Worm (Caenorhabditis elegans) whole organism, L4 larva: ENCODE measurements around the gene pch-2.

ENCODE experiments used
- D1046.2 ChIP-seq: fragments of 200-800 bp; sonication (Bioruptor generic); IDR thresholded peaks from 2 replicates; pipeline ENCODE4 v1.3.6; 2022; ENCODE audit warnings: missing genetic modification characterization, missing compliant biosample characterization
- F37D6.2 ChIP-seq: sonication (generic microtip); optimal IDR thresholded peaks from 2 replicates; lab custom pipeline; 2016; ENCODE audit warnings: mild to moderate bottlenecking, missing genetic modification characterization, missing compliant biosample characterization
- T26A8.4 ChIP-seq: fragments of 200-800 bp; sonication (Bioruptor generic); IDR thresholded peaks from 2 replicates; pipeline ENCODE4 v1.3.6; 2022; ENCODE audit warnings: missing genetic modification characterization, missing compliant biosample characterization
- ZK337.2 ChIP-seq: fragments of 200-800 bp; sonication (Bioruptor generic); IDR thresholded peaks from 2 replicates; pipeline ENCODE4 v1.3.6; 2022; ENCODE audit warnings: missing genetic modification reagents, missing genetic modification characterization, missing compliant biosample characterization
- aha-1 ChIP-seq: fragments of 150-350 bp; peaks from one replicate; lab custom pipeline; 2014; ENCODE audit warnings: missing biosample characterization, missing genetic modification characterization
- attf-4 ChIP-seq: sonication (generic microtip); optimal IDR thresholded peaks from 3 replicates; lab custom pipeline; 2017; ENCODE audit warnings: missing biosample characterization, missing genetic modification characterization
- ceh-20 ChIP-seq: fragments of 200-800 bp; sonication (Bioruptor generic); IDR thresholded peaks from 2 replicates; pipeline ENCODE4 v1.3.6; 2022; ENCODE audit warnings: missing genetic modification reagents, missing genetic modification characterization, missing compliant biosample characterization
- ctbp-1 ChIP-seq: fragments of 200-800 bp; sonication (Bioruptor generic); IDR thresholded peaks from 2 replicates; pipeline ENCODE4 v1.3.6; 2022; ENCODE audit warnings: missing genetic modification reagents, missing genetic modification characterization, missing compliant biosample characterization
- daf-16 ChIP-seq, 3 experiments: sonication (generic microtip); optimal IDR thresholded peaks; 2 replicates each; lab custom pipeline; 2016 to 2017; ENCODE audit warnings: missing genetic modification characterization in 3 of 3, missing genetic modification reagents in 3 of 3, mild to moderate bottlenecking in 2 of 3, missing compliant biosample characterization in 2 of 3, missing biosample characterization in 1 of 3, moderate library complexity in 1 of 3
- dmd-6 ChIP-seq: fragments of 200-800 bp; sonication (Bioruptor generic); IDR thresholded peaks from 2 replicates; pipeline ENCODE4 v1.3.6; 2022; ENCODE audit warnings: missing genetic modification reagents, missing genetic modification characterization, missing compliant biosample characterization
- dpl-1 ChIP-seq: fragments of 150-350 bp; optimal IDR thresholded peaks from 2 replicates; lab custom pipeline; 2014; ENCODE audit warnings: missing biosample characterization, missing genetic modification reagents, missing genetic modification characterization
- dve-1 ChIP-seq: sonication (generic microtip); optimal IDR thresholded peaks from 2 replicates; lab custom pipeline; 2017; ENCODE audit warnings: antibody characterized with exemption, mild to moderate bottlenecking, missing genetic modification characterization, missing compliant biosample characterization; ENCODE audit not compliant: insufficient read depth
- egl-43 ChIP-seq: fragments of 200-800 bp; sonication (Bioruptor generic); IDR thresholded peaks from 2 replicates; pipeline ENCODE4 v1.3.6; 2022; ENCODE audit warnings: missing genetic modification reagents, missing genetic modification characterization, missing compliant biosample characterization
- fkh-10 ChIP-seq: fragments of 150-350 bp; optimal IDR thresholded peaks from 2 replicates; lab custom pipeline; 2014; ENCODE audit warnings: missing biosample characterization, missing genetic modification reagents, missing genetic modification characterization
- hif-1 ChIP-seq, 2 experiments: sonication (generic microtip); optimal IDR thresholded peaks; 2 replicates each; lab custom pipeline; 2016 to 2017; ENCODE audit warnings: missing compliant biosample characterization in 2 of 2, missing genetic modification characterization in 2 of 2, missing genetic modification reagents in 2 of 2, missing genotype in 2 of 2, mild to moderate bottlenecking in 1 of 2
- hlh-11 ChIP-seq: fragments of 200-800 bp; sonication (Bioruptor generic); optimal IDR thresholded peaks from 2 replicates; lab custom pipeline; 2018; ENCODE audit warnings: mild to moderate bottlenecking, missing genetic modification characterization, missing compliant biosample characterization
- hlh-30 ChIP-seq: sonication (generic microtip); optimal IDR thresholded peaks from 2 replicates; lab custom pipeline; 2017; ENCODE audit warnings: antibody characterized with exemption, mild to moderate bottlenecking, missing genetic modification characterization, missing compliant biosample characterization; ENCODE audit not compliant: insufficient read depth
- hmg-1.1 ChIP-seq: fragments of 200-800 bp; sonication (Bioruptor generic); IDR thresholded peaks from 2 replicates; pipeline ENCODE4 v1.3.6; 2022; ENCODE audit warnings: missing genetic modification reagents, missing genetic modification characterization, missing compliant biosample characterization
- lin-38 ChIP-seq: fragments of 200-800 bp; sonication (Bioruptor generic); IDR thresholded peaks from 2 replicates; pipeline ENCODE4 v1.3.6; 2022; ENCODE audit warnings: missing genetic modification reagents, missing genetic modification characterization, missing compliant biosample characterization
- lsy-2 ChIP-seq, 2 experiments: fragments of 150-350 bp in 1 of 2; sonication (generic microtip) in 1 of 2; optimal IDR thresholded peaks; 2 replicates each; lab custom pipeline; 2014 to 2017; ENCODE audit warnings: missing biosample characterization in 2 of 2, missing genetic modification characterization in 2 of 2
- madf-9 ChIP-seq: fragments of 200-800 bp; sonication (Bioruptor generic); conservative IDR thresholded peaks from 2 replicates; pipeline ENCODE4 v1.3.6; 2022; ENCODE audit warnings: missing genetic modification reagents, missing genetic modification characterization, missing compliant biosample characterization
- mep-1 ChIP-seq: fragments of 150-350 bp; sonication (generic microtip); optimal IDR thresholded peaks from 3 replicates; lab custom pipeline; 2014; ENCODE audit warnings: missing biosample characterization, missing genetic modification characterization
- mes-2 ChIP-seq: sonication (generic microtip); optimal IDR thresholded peaks from 2 replicates; lab custom pipeline; 2016; ENCODE audit warnings: missing genotype, mild to moderate bottlenecking, missing genetic modification characterization, missing compliant biosample characterization; ENCODE audit not compliant: poor library complexity, severe bottlenecking
- mxl-2 ChIP-seq: fragments of 200-800 bp; sonication (Bioruptor generic); conservative IDR thresholded peaks from 2 replicates; pipeline ENCODE4 v1.3.6; 2022; ENCODE audit warnings: missing genetic modification reagents, missing genetic modification characterization, missing compliant biosample characterization
- mxl-3 ChIP-seq: fragments of 200-800 bp; sonication (Bioruptor generic); optimal IDR thresholded peaks from 2 replicates; lab custom pipeline; 2018; ENCODE audit warnings: mild to moderate bottlenecking, missing genetic modification characterization, missing compliant biosample characterization
- nhr-102 ChIP-seq: sonication (generic microtip); optimal IDR thresholded peaks from 2 replicates; lab custom pipeline; 2016; ENCODE audit warnings: mild to moderate bottlenecking, missing genetic modification characterization, moderate library complexity, missing compliant biosample characterization
- nhr-11 ChIP-seq: fragments of 150-350 bp; optimal IDR thresholded peaks from 2 replicates; lab custom pipeline; 2014; ENCODE audit warnings: missing biosample characterization, missing genetic modification characterization
- nhr-25 ChIP-seq: sonication (generic microtip); optimal IDR thresholded peaks from 2 replicates; lab custom pipeline; 2017; ENCODE audit warnings: missing genetic modification characterization, mild to moderate bottlenecking, missing compliant biosample characterization, antibody characterized with exemption, moderate library complexity, borderline replicate concordance; ENCODE audit not compliant: insufficient read depth
- nhr-42 ChIP-seq: fragments of 200-800 bp; sonication (Bioruptor generic); IDR thresholded peaks from 2 replicates; pipeline ENCODE4 v1.3.6; 2022; ENCODE audit warnings: missing genetic modification characterization, missing compliant biosample characterization
- nhr-6 ChIP-seq: fragments of 150-350 bp; optimal IDR thresholded peaks from 2 replicates; lab custom pipeline; 2014; ENCODE audit warnings: missing biosample characterization, missing genetic modification characterization
- nhr-77 ChIP-seq: fragments of 150-350 bp; optimal IDR thresholded peaks from 2 replicates; lab custom pipeline; 2014; ENCODE audit warnings: missing biosample characterization, missing genetic modification characterization
- rbr-2 ChIP-seq: sonication (generic microtip); optimal IDR thresholded peaks from 2 replicates; lab custom pipeline; 2016; ENCODE audit warnings: missing genotype, missing genetic modification characterization, missing compliant biosample characterization
- saeg-2 ChIP-seq: fragments of 200-800 bp; sonication (Bioruptor generic); IDR thresholded peaks from 2 replicates; pipeline ENCODE4 v1.3.6; 2022; ENCODE audit warnings: missing genetic modification reagents, missing genetic modification characterization, missing compliant biosample characterization
- set-16 ChIP-seq: fragments of 200-800 bp; sonication (Bioruptor generic); IDR thresholded peaks from 2 replicates; pipeline ENCODE4 v1.3.6; 2022; ENCODE audit warnings: missing genetic modification reagents, missing genetic modification characterization, missing compliant biosample characterization
- spr-1 ChIP-seq: sonication (generic microtip); optimal IDR thresholded peaks from 2 replicates; lab custom pipeline; 2016; ENCODE audit warnings: mild to moderate bottlenecking, missing genetic modification characterization, missing compliant biosample characterization
- tra-1 ChIP-seq: fragments of 200-800 bp; sonication (Bioruptor generic); IDR thresholded peaks from 2 replicates; pipeline ENCODE4 v1.3.6; 2022; ENCODE audit warnings: missing genetic modification reagents, missing genetic modification characterization, missing compliant biosample characterization
- unc-62 ChIP-seq, 3 experiments: fragments of 150-350 bp in 1 of 3; sonication (generic microtip); optimal IDR thresholded peaks in 2 of 3; peaks in 1 of 3; 1 replicate in 1 of 3; 2 replicates in 2 of 3; lab custom pipeline; 2014 to 2017; ENCODE audit warnings: missing biosample characterization in 3 of 3, missing genetic modification characterization in 3 of 3, missing genetic modification reagents in 3 of 3, missing genotype in 1 of 3

Gene pch-2

DNA sequence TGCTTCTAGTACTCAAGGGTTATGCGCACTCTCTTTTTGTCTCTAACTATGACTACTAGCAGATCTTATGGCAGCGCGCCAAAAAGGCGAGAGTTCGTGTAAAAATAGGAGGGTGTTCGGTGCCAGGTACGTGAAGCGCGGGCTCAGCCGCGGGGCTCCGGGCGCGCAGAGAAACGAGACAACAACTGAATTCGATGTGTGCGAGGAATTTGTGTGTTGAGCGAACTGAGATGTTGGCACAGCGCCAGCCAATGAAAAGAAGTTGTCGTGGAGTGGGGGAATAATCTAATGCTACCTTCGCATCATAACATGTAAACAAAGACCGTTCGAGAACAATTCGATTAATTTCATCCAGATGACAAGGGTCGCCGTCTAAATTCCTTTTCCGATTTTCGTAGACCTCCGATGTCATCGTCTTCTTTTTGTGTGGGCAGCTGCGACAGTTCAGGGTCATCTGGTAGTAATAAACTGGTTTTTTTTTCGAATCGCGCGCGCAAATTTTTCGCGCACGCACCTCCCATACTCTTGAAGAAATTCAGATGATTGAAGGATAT, 26.7 kb upstream of the pch-2 start:
- TF ChIP-seq nhr-25 (tag; lab: Kevin White, UChicago) = peak; percentile 42
- TF ChIP-seq ctbp-1 (GFP tag; lab: Robert Waterston, UW) = peak; percentile 82; the same call in 1 of the 2 replicates
- TF ChIP-seq dve-1 (tag; lab: Kevin White, UChicago) = peak; percentile 24
- TF ChIP-seq hlh-30 (tag; lab: Kevin White, UChicago) = peak; percentile 54
- TF ChIP-seq mxl-3 = peak; percentile 35
- TF ChIP-seq nhr-102 (tag; lab: Kevin White, UChicago) = peak; percentile 9
- TF ChIP-seq D1046.2 (GFP tag; lab: Robert Waterston, UW) = 0 out of 2 replicates have a peak, but pooled peaks have one; percentile 57
- TF ChIP-seq ZK337.2 (GFP tag; lab: Robert Waterston, UW) = no peak
- TF ChIP-seq F37D6.2 (tag; lab: Kevin White, UChicago) = peak; percentile 59
- TF ChIP-seq hlh-11 = peak; percentile 49
- peak; percentile 57 for TF ChIP-seq nhr-42 (GFP tag; lab: Robert Waterston, UW)
- TF ChIP-seq daf-16 (GFP tag; optimal IDR thresholded peaks at IDR 0.05; lab: Kevin White, UChicago) = peak in 1 of 2 experiments; percentile 43
- no peak for TF ChIP-seq daf-16 (tag; optimal IDR thresholded peaks at IDR 0.05; lab: Kevin White, UChicago)
- TF ChIP-seq mxl-2 (GFP tag; lab: Robert Waterston, UW) = 0 out of 2 replicates have a peak, but pooled peaks have one; percentile 15
- no peak for TF ChIP-seq saeg-2 (GFP tag; lab: Robert Waterston, UW)
- TF ChIP-seq mep-1 = peak; percentile 25
- no peak for TF ChIP-seq attf-4 (tag; lab: Kevin White, UChicago)
- TF ChIP-seq lin-38 = peak; percentile 32; the same call in 1 of the 2 replicates
- TF ChIP-seq dmd-6 (GFP tag; lab: Robert Waterston, UW) = no peak
- peak; percentile 73 for TF ChIP-seq nhr-11 (tag; lab: Kevin White, UChicago)
- peak; percentile 67 for TF ChIP-seq hmg-1.1
- peak; percentile 31 for TF ChIP-seq spr-1 (tag; lab: Kevin White, UChicago)
- TF ChIP-seq ceh-20 (GFP tag; lab: Robert Waterston, UW) = peak; percentile 39; the same call in 1 of the 2 replicates
- no peak for TF ChIP-seq nhr-6 (tag; lab: Kevin White, UChicago)
- peak in 1 of 2 experiments; percentile 51 for TF ChIP-seq unc-62 (GFP tag; optimal IDR thresholded peaks at IDR 0.05 in 1 of 2; lab: Kevin White, UChicago)
- no peak for TF ChIP-seq unc-62 (tag; optimal IDR thresholded peaks at IDR 0.05; lab: Kevin White, UChicago)
- no peak for TF ChIP-seq madf-9 (GFP tag; lab: Robert Waterston, UW)
- peak; percentile 67 for TF ChIP-seq fkh-10 (GFP tag; lab: Kevin White, UChicago)
- peak; percentile 46 to 78 for TF ChIP-seq lsy-2 (tag; optimal IDR thresholded peaks at IDR 0.05; lab: Kevin White, UChicago)
- TF ChIP-seq aha-1 (tag; lab: Kevin White, UChicago) = peak; percentile 97
- peak; percentile 16 for TF ChIP-seq nhr-77 (tag; lab: Kevin White, UChicago)
- TF ChIP-seq egl-43 (GFP tag; lab: Robert Waterston, UW) = peak; percentile 80
- no peak for TF ChIP-seq dpl-1 (GFP tag; lab: Kevin White, UChicago)
- peak; percentile 81 for TF ChIP-seq rbr-2 (tag; lab: Kevin White, UChicago)
- 0 out of 2 replicates have a peak, but pooled peaks have one; percentile 15 for TF ChIP-seq tra-1
- TF ChIP-seq set-16 (GFP tag; lab: Robert Waterston, UW) = peak; percentile 69
- TF ChIP-seq mes-2 (tag; lab: Kevin White, UChicago) = peak; percentile 43
- TF ChIP-seq T26A8.4 (GFP tag; lab: Robert Waterston, UW) = no peak; the same call in 1 of the 2 replicates
- peak in 1 of 2 experiments; percentile 43 for TF ChIP-seq hif-1 (tag; optimal IDR thresholded peaks at IDR 0.05; lab: Kevin White, UChicago)
- TF ChIP-seq, all 104 proteins: peak for 29

DNA sequence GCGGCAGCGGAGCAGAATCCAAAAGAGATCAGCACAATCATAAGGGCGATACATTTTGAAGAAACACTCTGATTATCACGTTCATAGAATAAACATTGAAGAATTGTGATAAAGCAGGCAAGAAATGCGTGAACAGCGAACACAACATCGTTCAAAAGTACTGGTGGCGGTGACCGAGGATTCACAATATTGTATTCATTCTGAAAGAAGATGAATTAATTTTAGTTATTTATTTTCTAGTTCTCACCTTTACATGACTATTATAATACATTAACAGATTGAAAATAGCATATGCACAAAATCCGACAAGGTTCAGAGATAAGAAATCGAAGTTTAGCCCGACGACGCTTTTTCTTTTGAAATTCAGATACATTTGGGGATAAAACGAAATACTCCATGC, 22.2 kb upstream of the pch-2 start:
- no peak for TF ChIP-seq hif-1 (tag; optimal IDR thresholded peaks at IDR 0.05; lab: Kevin White, UChicago)
- TF ChIP-seq unc-62 (GFP tag; optimal IDR thresholded peaks at IDR 0.05 in 1 of 2; lab: Kevin White, UChicago) = peak in 1 of 2 experiments; percentile 94
- TF ChIP-seq unc-62 (tag; optimal IDR thresholded peaks at IDR 0.05; lab: Kevin White, UChicago) = no peak
